Worm (Caenorhabditis elegans) whole organism, L2 larva: ENCODE results near the gene Y1A5A.1.

ENCODE experiments used
- R02D3.7 ChIP-seq: fragments of 150-350 bp; optimal IDR thresholded peaks from 2 replicates; lab custom pipeline; 2014; ENCODE audit warnings: missing biosample characterization, missing genetic modification characterization
- nhr-11 ChIP-seq: fragments of 150-350 bp; optimal IDR thresholded peaks from 2 replicates; lab custom pipeline; 2014; ENCODE audit warnings: missing biosample characterization, missing genetic modification characterization
- nhr-77 ChIP-seq: fragments of 150-350 bp; optimal IDR thresholded peaks from 2 replicates; lab custom pipeline; 2014; ENCODE audit warnings: missing biosample characterization, missing genetic modification characterization
- snpc-4 ChIP-seq: fragments of 150-350 bp; optimal IDR thresholded peaks from 2 replicates; lab custom pipeline; 2014; ENCODE audit warnings: missing biosample characterization, missing genetic modification characterization
- unc-39 ChIP-seq: fragments of 150-350 bp; optimal IDR thresholded peaks from 2 replicates; lab custom pipeline; 2014; ENCODE audit warnings: missing biosample characterization, missing genetic modification characterization
- ztf-11 ChIP-seq: sonication (generic microtip); optimal IDR thresholded peaks from 2 replicates; lab custom pipeline; 2017; ENCODE audit warnings: missing biosample characterization, missing genetic modification characterization

- TF ChIP-seq R02D3.7, result no peak
- no peak for TF ChIP-seq nhr-77
- TF ChIP-seq ztf-11 (tag; lab: Kevin White, UChicago), result no peak
- TF ChIP-seq snpc-4 (tag; lab: Kevin White, UChicago), result no peak
- TF ChIP-seq unc-39, result no peak
- no peak for TF ChIP-seq nhr-11 (tag; lab: Kevin White, UChicago)
Measured at ce11 chrIII:3954828-3955227, 31.6 kb downstream of the Y1A5A.1 start.
